Fruit fly (Drosophila melanogaster) whole organism, embryonic: ENCODE results near the gene Dhc62B.
A peak's percentile ranks its signal among the peaks of the same experiment; 100 is the strongest.

ENCODE experiments used
- ATbp ChIP-seq: fragments of 200-800 bp; sonication (Bioruptor generic); optimal IDR thresholded peaks from 2 replicates; lab custom pipeline; 2017; ENCODE audit warnings: missing biosample characterization, mild to moderate bottlenecking, missing genetic modification characterization, missing genetic modification reagents
- Adf1 ChIP-seq: fragments of 200-800 bp; sonication (Bioruptor generic); IDR thresholded peaks from 2 replicates; pipeline ENCODE4 v1.3.6; 2022; ENCODE audit warnings: missing biosample characterization, missing genetic modification characterization
- CG10274 ChIP-seq: fragments of 200-800 bp; sonication (Bioruptor generic); optimal IDR thresholded peaks from 3 replicates; lab custom pipeline; 2017; ENCODE audit warnings: missing biosample characterization, mild to moderate bottlenecking, missing genetic modification characterization
- CG10462 ChIP-seq: fragments of 200-800 bp; sonication (Bioruptor generic); optimal IDR thresholded peaks from 2 replicates; lab custom pipeline; 2016; ENCODE audit warnings: missing biosample characterization, missing genetic modification characterization
- CG15011 ChIP-seq: fragments of 200-800 bp; sonication (Bioruptor generic); optimal IDR thresholded peaks from 3 replicates; lab custom pipeline; 2018; ENCODE audit warnings: missing biosample characterization, mild to moderate bottlenecking, missing genetic modification characterization
- CG1832 ChIP-seq: fragments of 200-800 bp; sonication (Bioruptor generic); optimal IDR thresholded peaks from 2 replicates; lab custom pipeline; 2017; ENCODE audit warnings: missing biosample characterization, mild to moderate bottlenecking, missing genetic modification characterization, inconsistent platforms
- CG30403 ChIP-seq: fragments of 200-800 bp; sonication (Bioruptor generic); optimal IDR thresholded peaks from 3 replicates; lab custom pipeline; 2016; ENCODE audit warnings: missing biosample characterization, missing genetic modification characterization
- CG3065 ChIP-seq: fragments of 200-800 bp; sonication (Bioruptor generic); optimal IDR thresholded peaks from 2 replicates; lab custom pipeline; 2016; ENCODE audit warnings: missing biosample characterization, missing genetic modification characterization
- CG31388 ChIP-seq: fragments of 200-800 bp; sonication (Bioruptor generic); optimal IDR thresholded peaks from 2 replicates; lab custom pipeline; 2016; ENCODE audit warnings: missing biosample characterization, missing genetic modification characterization
- CG31441 ChIP-seq: fragments of 200-800 bp; sonication (Bioruptor generic); IDR thresholded peaks from 2 replicates; pipeline ENCODE4 v1.3.6; 2022; ENCODE audit warnings: missing biosample characterization, missing genetic modification characterization
- CG4282 ChIP-seq: fragments of 200-800 bp; sonication (Bioruptor generic); optimal IDR thresholded peaks from 2 replicates; lab custom pipeline; 2016; ENCODE audit warnings: missing biosample characterization, missing genetic modification characterization
- CG4730 ChIP-seq: fragments of 200-800 bp; sonication (Bioruptor generic); IDR thresholded peaks from 2 replicates; pipeline ENCODE4 v1.3.6; 2022; ENCODE audit warnings: missing biosample characterization, missing genetic modification characterization
- CG5953 ChIP-seq: fragments of 200-800 bp; sonication (Bioruptor generic); IDR thresholded peaks from 2 replicates; pipeline ENCODE4 v1.3.6; 2022; ENCODE audit warnings: missing biosample characterization, missing genetic modification characterization
- CG6854 ChIP-seq: fragments of 200-800 bp; sonication (Bioruptor generic); optimal IDR thresholded peaks from 3 replicates; lab custom pipeline; 2017; ENCODE audit warnings: missing biosample characterization, mild to moderate bottlenecking, missing genetic modification characterization
- CG7839 ChIP-seq: fragments of 200-800 bp; sonication (Bioruptor generic); optimal IDR thresholded peaks from 3 replicates; lab custom pipeline; 2018; ENCODE audit warnings: missing biosample characterization, mild to moderate bottlenecking, missing genetic modification characterization, moderate library complexity
- CG7987 ChIP-seq: fragments of 200-800 bp; sonication (Bioruptor generic); optimal IDR thresholded peaks from 2 replicates; lab custom pipeline; 2018; ENCODE audit warnings: missing biosample characterization, mild to moderate bottlenecking, missing genetic modification characterization, moderate library complexity
- CG9797 ChIP-seq: fragments of 200-800 bp; sonication (Bioruptor generic); optimal IDR thresholded peaks from 3 replicates; lab custom pipeline; 2018; ENCODE audit warnings: missing biosample characterization, mild to moderate bottlenecking, missing genetic modification characterization
- CTCF ChIP-seq: fragments of 200-800 bp; sonication (Bioruptor generic); optimal IDR thresholded peaks from 2 replicates; lab custom pipeline; 2017; ENCODE audit warnings: missing biosample characterization, mild to moderate bottlenecking, missing genetic modification characterization, moderate library complexity
- GATAe ChIP-seq: fragments of 200-800 bp; sonication (Bioruptor generic); conservative IDR thresholded peaks from 2 replicates; pipeline ENCODE4 v1.3.6; 2022; ENCODE audit warnings: missing biosample characterization, missing genetic modification characterization
- HLHmδ ChIP-seq: fragments of 200-800 bp; sonication (Bioruptor generic); optimal IDR thresholded peaks from 2 replicates; lab custom pipeline; 2018; ENCODE audit warnings: missing biosample characterization, mild to moderate bottlenecking, missing genetic modification characterization, moderate library complexity
- Hand ChIP-seq: fragments of 200-800 bp; sonication (Bioruptor generic); optimal IDR thresholded peaks from 2 replicates; lab custom pipeline; 2017; ENCODE audit warnings: mild to moderate bottlenecking, missing biosample characterization, missing genetic modification reagents, missing genetic modification characterization
- Hr39 ChIP-seq: fragments of >200 bp; optimal IDR thresholded peaks from 2 replicates; lab custom pipeline; 2017
- Myb ChIP-seq: fragments of 200-800 bp; sonication (Bioruptor generic); optimal IDR thresholded peaks from 2 replicates; lab custom pipeline; 2016; ENCODE audit warnings: missing biosample characterization, missing genetic modification characterization
- NK7.1 ChIP-seq: fragments of 200-800 bp; sonication (Bioruptor generic); optimal IDR thresholded peaks from 3 replicates; lab custom pipeline; 2016; ENCODE audit warnings: missing biosample characterization, missing genetic modification characterization
- Nf-YB ChIP-seq: fragments of 200-800 bp; sonication (Bioruptor generic); optimal IDR thresholded peaks from 3 replicates; lab custom pipeline; 2019; ENCODE audit warnings: missing biosample characterization, mild to moderate bottlenecking, missing genetic modification characterization, moderate library complexity
- Poxn ChIP-seq: fragments of 200-800 bp; sonication (Bioruptor generic); IDR thresholded peaks from 2 replicates; pipeline ENCODE4 v1.3.6; 2022; ENCODE audit warnings: missing biosample characterization, missing genetic modification characterization
- TFAM ChIP-seq: fragments of 200-800 bp; sonication (Bioruptor generic); optimal IDR thresholded peaks from 2 replicates; lab custom pipeline; 2017; ENCODE audit warnings: missing biosample characterization, missing genetic modification characterization, inconsistent platforms
- Taf1 ChIP-seq: fragments of 200-800 bp; sonication (Bioruptor generic); IDR thresholded peaks from 2 replicates; pipeline ENCODE4 v1.3.6; 2022; ENCODE audit warnings: missing biosample characterization, missing genetic modification characterization
- Trl ChIP-seq, 3 experiments: fragments of >200 bp in 2 of 3; fragments of 200-800 bp in 1 of 3; sonication (Bioruptor generic) in 1 of 3; optimal IDR thresholded peaks; 2 replicates in 1 of 3; 3 replicates in 2 of 3; lab custom pipeline; 2016 to 2017; ENCODE audit warnings: missing biosample characterization in 1 of 3, missing genetic modification characterization in 1 of 3
- YL-1 ChIP-seq: fragments of 200-800 bp; sonication (Bioruptor generic); optimal IDR thresholded peaks from 3 replicates; lab custom pipeline; 2017; ENCODE audit warnings: missing biosample characterization, mild to moderate bottlenecking, missing genetic modification characterization
- bcd ChIP-seq: fragments of 200-800 bp; sonication (Bioruptor generic); optimal IDR thresholded peaks from 2 replicates; lab custom pipeline; 2017; ENCODE audit warnings: missing biosample characterization, mild to moderate bottlenecking, missing genetic modification characterization
- chif ChIP-seq, 2 experiments: fragments of 200-800 bp; sonication (Bioruptor generic); optimal IDR thresholded peaks; 3 replicates each; lab custom pipeline; 2016; ENCODE audit warnings: missing biosample characterization in 2 of 2, missing genetic modification characterization in 2 of 2
- crol ChIP-seq: fragments of 200-800 bp; sonication (Bioruptor generic); IDR thresholded peaks from 2 replicates; pipeline ENCODE4 v1.3.6; 2022; ENCODE audit warnings: missing biosample characterization, missing genetic modification characterization
- emc ChIP-seq: fragments of 200-800 bp; sonication (Bioruptor generic); optimal IDR thresholded peaks from 2 replicates; lab custom pipeline; 2016; ENCODE audit warnings: missing biosample characterization, missing genetic modification characterization
- ewg ChIP-seq: fragments of 200-800 bp; sonication (Bioruptor generic); optimal IDR thresholded peaks from 3 replicates; lab custom pipeline; 2017; ENCODE audit warnings: mild to moderate bottlenecking, missing biosample characterization, missing genetic modification reagents, missing genetic modification characterization
- gsb ChIP-seq: fragments of 200-800 bp; sonication (Bioruptor generic); IDR thresholded peaks from 2 replicates; pipeline ENCODE4 v1.3.6; 2022; ENCODE audit warnings: missing biosample characterization, missing genetic modification characterization
- ham ChIP-seq: fragments of 200-800 bp; sonication (Bioruptor generic); IDR thresholded peaks from 2 replicates; pipeline ENCODE4 v1.3.6; 2022; ENCODE audit warnings: missing biosample characterization, missing genetic modification characterization
- hkb ChIP-seq, 2 experiments: fragments of 200-800 bp in 1 of 2; fragments of >200 bp in 1 of 2; sonication (Bioruptor generic) in 1 of 2; IDR thresholded peaks in 1 of 2; optimal IDR thresholded peaks in 1 of 2; 2 replicates each; pipeline versions ENCODE4 v1.3.6 to Lab custom; 2017 to 2022; ENCODE audit warnings: missing biosample characterization in 1 of 2, missing genetic modification characterization in 1 of 2
- ind ChIP-seq: fragments of 200-800 bp; sonication (Bioruptor generic); optimal IDR thresholded peaks from 3 replicates; lab custom pipeline; 2016; ENCODE audit warnings: missing biosample characterization, missing genetic modification characterization
- kay ChIP-seq: fragments of 200-800 bp; sonication (Bioruptor generic); optimal IDR thresholded peaks from 2 replicates; lab custom pipeline; 2016; ENCODE audit warnings: missing biosample characterization, missing genetic modification characterization
- ken ChIP-seq: fragments of 200-800 bp; sonication (Bioruptor generic); IDR thresholded peaks from 3 replicates; pipeline ENCODE4 v1.3.6; 2022; ENCODE audit warnings: missing biosample characterization, missing genetic modification characterization
- lbe ChIP-seq: fragments of 200-800 bp; sonication (Bioruptor generic); optimal IDR thresholded peaks from 2 replicates; lab custom pipeline; 2016; ENCODE audit warnings: missing biosample characterization, mild to moderate bottlenecking, missing genetic modification characterization
- org-1 ChIP-seq: fragments of 200-800 bp; sonication (Bioruptor generic); optimal IDR thresholded peaks from 2 replicates; lab custom pipeline; 2017; ENCODE audit warnings: missing biosample characterization, missing genetic modification characterization
- pzg ChIP-seq: fragments of 200-800 bp; sonication (Bioruptor generic); optimal IDR thresholded peaks from 3 replicates; lab custom pipeline; 2018; ENCODE audit warnings: missing biosample characterization, mild to moderate bottlenecking, missing genetic modification characterization, moderate library complexity
- ro ChIP-seq: fragments of 200-800 bp; sonication (Bioruptor generic); IDR thresholded peaks from 2 replicates; pipeline ENCODE4 v1.3.6; 2022; ENCODE audit warnings: missing biosample characterization, missing genetic modification characterization
- seq ChIP-seq: fragments of 200-800 bp; sonication (Bioruptor generic); IDR thresholded peaks from 2 replicates; pipeline ENCODE4 v1.3.6; 2022; ENCODE audit warnings: missing biosample characterization, missing genetic modification characterization
- shn ChIP-seq: fragments of 200-800 bp; sonication (Bioruptor generic); optimal IDR thresholded peaks from 3 replicates; lab custom pipeline; 2016; ENCODE audit warnings: missing biosample characterization, missing genetic modification characterization
- sima ChIP-seq: fragments of 200-800 bp; sonication (Bioruptor generic); optimal IDR thresholded peaks from 2 replicates; lab custom pipeline; 2016; ENCODE audit warnings: missing biosample characterization, missing genetic modification characterization
- ssp ChIP-seq: fragments of 200-800 bp; sonication (Bioruptor generic); IDR thresholded peaks from 2 replicates; pipeline ENCODE4 v1.3.6; 2022; ENCODE audit warnings: missing biosample characterization, missing genetic modification characterization
- stwl ChIP-seq: fragments of 200-800 bp; sonication (Bioruptor generic); optimal IDR thresholded peaks from 3 replicates; lab custom pipeline; 2018; ENCODE audit warnings: missing biosample characterization, mild to moderate bottlenecking, missing genetic modification characterization, moderate library complexity
- tgo ChIP-seq: fragments of 200-800 bp; sonication (Bioruptor generic); IDR thresholded peaks from 3 replicates; pipeline ENCODE4 v1.3.6; 2022; ENCODE audit warnings: missing biosample characterization, missing genetic modification characterization
- tio ChIP-seq: fragments of 200-800 bp; sonication (Bioruptor generic); optimal IDR thresholded peaks from 2 replicates; lab custom pipeline; 2017; ENCODE audit warnings: missing biosample characterization, missing genetic modification characterization, inconsistent platforms
- yki ChIP-seq: fragments of >200 bp; optimal IDR thresholded peaks from 3 replicates; lab custom pipeline; 2018

The Dhc62B gene

DNA sequence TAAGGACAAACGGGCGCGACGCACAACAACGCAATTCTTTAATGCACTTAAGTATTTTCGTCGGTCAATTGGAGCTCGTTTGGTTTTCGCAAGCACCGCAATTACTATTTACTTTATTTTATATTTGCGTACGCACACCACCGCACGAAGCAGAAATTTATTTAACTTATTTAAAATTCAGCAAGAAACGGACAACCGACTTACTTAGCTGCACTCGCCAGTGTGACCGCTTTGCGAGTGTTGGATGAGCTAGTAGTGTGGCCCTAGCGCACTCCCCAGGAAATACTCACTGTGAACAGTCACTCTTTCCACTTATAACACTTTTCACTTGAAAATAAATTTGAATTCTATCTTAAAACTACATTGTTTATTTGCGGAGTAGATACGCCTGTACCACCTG is 40.7 kb downstream of the Dhc62B start, which contains the start of gene drpr (continued):
- TF ChIP-seq org-1 (no peak), CG31388 (GFP tag; lab: Kevin White, UChicago) (no peak), CG10462 (no peak), Taf1 (no peak), pzg (peak; percentile 90), CTCF (GFP tag; lab: Kevin White, UChicago) (no peak), gsb (GFP tag; lab: Robert Waterston, UW) (no peak), tgo (no peak), tio (GFP tag; lab: Kevin White, UChicago) (no peak), CG9797 (GFP tag; lab: Kevin White, UChicago) (peak; percentile 95), ken (GFP tag; lab: Robert Waterston, UW) (0 out of 3 replicates have a peak, but pooled peaks have one; percentile 3), CG4730 (GFP tag; lab: Robert Waterston, UW) (no peak), HLHmδ (peak; percentile 19), CG30403 (GFP tag; lab: Kevin White, UChicago) (no peak), Adf1 (no peak), sima (no peak), CG4282 (GFP tag; lab: Kevin White, UChicago) (no peak), CG7987 (GFP tag; lab: Kevin White, UChicago) (peak; percentile 62), lbe (no peak), TFAM (GFP tag; lab: Kevin White, UChicago) (no peak), crol (no peak), YL-1 (GFP tag; lab: Kevin White, UChicago) (peak; percentile 83), ham (GFP tag; lab: Robert Waterston, UW) (no peak), NK7.1 (GFP tag; lab: Kevin White, UChicago) (peak; percentile 11), stwl (tag; lab: Kevin White, UChicago) (peak; percentile 70), CG10274 (GFP tag; lab: Kevin White, UChicago) (no peak), Hand (GFP tag; lab: Kevin White, UChicago) (no peak), shn (GFP tag; lab: Kevin White, UChicago) (no peak), emc (GFP tag; lab: Kevin White, UChicago) (no peak), chif (GFP tag; optimal IDR thresholded peaks at IDR 0.05; lab: Kevin White, UChicago) (no peak), Hr39 (lab: Kevin White, UChicago) (no peak), CG1832 (GFP tag; lab: Kevin White, UChicago) (no peak), Myb (GFP tag; lab: Kevin White, UChicago) (peak; percentile 72), hkb (optimal IDR thresholded peaks at IDR 0.05; lab: Kevin White, UChicago) (no peak), hkb (GFP tag; IDR thresholded peaks at IDR 0.05; lab: Robert Waterston, UW) (no peak), CG15011 (GFP tag; lab: Kevin White, UChicago) (no peak), kay (GFP tag; lab: Kevin White, UChicago) (no peak), ro (GFP tag; lab: Robert Waterston, UW) (no peak), CG7839 (tag; lab: Kevin White, UChicago) (no peak), Poxn (GFP tag; lab: Robert Waterston, UW) (no peak), GATAe (GFP tag; lab: Robert Waterston, UW) (no peak), Nf-YB (GFP tag; lab: Kevin White, UChicago) (no peak), ind (no peak), CG3065 (GFP tag; lab: Kevin White, UChicago) (no peak), CG5953 (no peak), CG31441 (GFP tag; lab: Robert Waterston, UW) (peak; percentile 79), bcd (GFP tag; lab: Kevin White, UChicago) (no peak), Trl (optimal IDR thresholded peaks at IDR 0.05; lab: Kevin White, UChicago) (no peak), Trl (GFP tag; optimal IDR thresholded peaks at IDR 0.05; lab: Kevin White, UChicago) (peak; percentile 2), ssp (no peak), seq (no peak), ATbp (GFP tag; lab: Kevin White, UChicago) (no peak), ewg (GFP tag; lab: Kevin White, UChicago) (peak; percentile 64), CG6854 (GFP tag; lab: Kevin White, UChicago) (no peak), yki (lab: Kevin White, UChicago) (no peak)
